Fruit fly (Drosophila melanogaster) whole organism, pupa: ENCODE results near the gene CG13737.

ENCODE experiments used
- CG14655 ChIP-seq: fragments of 200-800 bp; sonication (Bioruptor generic); optimal IDR thresholded peaks from 3 replicates; lab custom pipeline; 2017; ENCODE audit warnings: mild to moderate bottlenecking, missing biosample characterization, missing genetic modification reagents, missing genetic modification characterization
- CG15710 ChIP-seq: fragments of 200-800 bp; sonication (Bioruptor generic); optimal IDR thresholded peaks from 2 replicates; lab custom pipeline; 2018; ENCODE audit warnings: missing biosample characterization, mild to moderate bottlenecking, missing genetic modification characterization, moderate library complexity
- CG17806 ChIP-seq: fragments of 200-800 bp; sonication (Bioruptor generic); optimal IDR thresholded peaks from 2 replicates; lab custom pipeline; 2018; ENCODE audit warnings: missing biosample characterization, mild to moderate bottlenecking, missing genetic modification characterization, moderate library complexity
- CG32121 ChIP-seq: fragments of 200-800 bp; sonication (Bioruptor generic); IDR thresholded peaks from 2 replicates; pipeline ENCODE4 v1.3.6; 2022; ENCODE audit warnings: missing biosample characterization, missing genetic modification characterization
- rn ChIP-seq: fragments of 200-800 bp; sonication (Bioruptor generic); IDR thresholded peaks from 2 replicates; pipeline ENCODE4 v1.3.6; 2022; ENCODE audit warnings: missing biosample characterization, missing genetic modification characterization

- no peak for TF ChIP-seq rn
- peak; percentile 46 for TF ChIP-seq CG15710
- TF ChIP-seq CG32121 (GFP tag; lab: Robert Waterston, UW) = no peak
- TF ChIP-seq CG17806 = peak; percentile 25
- TF ChIP-seq CG14655 (GFP tag; lab: Kevin White, UChicago) = peak; percentile 42
These were observed 40.0 kb downstream of the CG13737 start for dm6 chr3L:13918774-13919173.
